Worm (Caenorhabditis elegans) whole organism, dauer: ENCODE results near the gene anmt-3.
"Not testable (repeated sequence)": the region's sequence is repeated elsewhere in the genome, so short reads cannot be mapped to it uniquely, and the experiment has no call there.

Experiments
- unc-62 ChIP-seq: sonication (generic microtip); optimal IDR thresholded peaks from 2 replicates; lab custom pipeline; 2017; ENCODE audit warnings: missing biosample characterization, missing genetic modification reagents, missing genetic modification characterization

The anmt-3 gene

DNA sequence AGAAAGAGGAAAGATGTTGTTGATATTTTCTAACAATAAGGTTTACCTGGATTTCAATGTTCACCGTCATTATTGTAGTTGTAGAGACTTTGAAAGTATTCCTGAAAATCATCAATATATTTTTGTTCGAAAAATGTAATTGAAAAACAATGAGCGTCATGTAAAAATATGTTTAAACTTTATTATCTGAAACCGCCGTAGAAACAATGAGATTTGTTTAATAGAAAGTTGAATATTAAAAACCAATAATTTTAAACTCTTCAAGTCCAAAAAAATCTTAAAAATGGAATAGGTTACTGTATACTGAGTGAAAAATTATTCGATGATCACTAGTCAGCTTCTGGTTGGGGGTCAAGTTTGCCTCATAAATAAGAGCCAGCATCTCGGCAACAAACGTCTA is at the start of gene anmt-3:
TSS of gene anmt-3 (minus strand) at position 101 of the 400 bp plus-strand sequence.
- TF ChIP-seq unc-62 (GFP tag; lab: Kevin White, UChicago), result no peak

- TF ChIP-seq unc-62 (GFP tag; lab: Kevin White, UChicago), result no peak
Observed at ce11 chrV:10007484-10007883, 49.4 kb upstream of the anmt-3 start.

ce11 chrV:10006374-10006773 is 48.2 kb upstream of the anmt-3 start:
- no peak for TF ChIP-seq unc-62 (GFP tag; lab: Kevin White, UChicago)

ce11 chrV:10004048-10004761 is 46.1 kb upstream of the anmt-3 start, which contains the start of gene uda-1:
Gene uda-1 (plus strand): TSS chrV:10004755.
- TF ChIP-seq unc-62 (GFP tag; lab: Kevin White, UChicago), result not testable (repeated sequence)

- no peak for TF ChIP-seq unc-62 (GFP tag; lab: Kevin White, UChicago)
Observed at ce11 chrV:10003315-10003969, 45.3 kb upstream of the anmt-3 start.

ce11 chrV:10002720-10003119 is 44.6 kb upstream of the anmt-3 start:
- TF ChIP-seq unc-62 (GFP tag; lab: Kevin White, UChicago), result no peak

ce11 chrV:10000760-10001159 is 42.6 kb upstream of the anmt-3 start, which contains the start of gene K08H10.10:
Gene K08H10.10 (plus strand): TSS chrV:10001060.
- no peak for TF ChIP-seq unc-62 (GFP tag; lab: Kevin White, UChicago)

DNA sequence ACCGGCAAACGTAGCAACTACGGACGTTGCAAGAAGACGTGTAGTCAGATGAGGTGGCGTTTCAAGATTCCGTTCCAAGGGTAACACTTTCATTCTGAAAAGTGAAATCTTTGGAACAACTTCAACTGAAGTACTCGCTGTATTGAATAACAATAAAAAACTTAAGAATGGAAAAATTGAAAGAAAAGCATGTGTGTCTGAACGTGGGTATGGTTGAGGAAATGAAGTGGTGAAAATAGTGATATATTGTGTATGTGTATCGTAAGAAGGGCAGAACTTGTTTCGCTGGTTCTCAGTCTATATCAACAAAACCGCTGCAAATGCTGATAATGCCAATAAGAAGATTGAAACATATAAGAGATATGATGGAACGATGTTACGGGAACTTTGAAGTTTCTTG is 37.7 kb upstream of the anmt-3 start, which contains the start of gene K08H10.6:
TSS of gene K08H10.6 (minus strand) at position 101 of the 400 bp plus-strand sequence.
- TF ChIP-seq unc-62 (GFP tag; lab: Kevin White, UChicago), result no peak

ce11 chrV:9991610-9992009 is 33.5 kb upstream of the anmt-3 start, which contains the start of the genes rde-1 and trpp-6:
Gene rde-1 (minus strand): TSS chrV:9991642.
Gene trpp-6 (plus strand): TSS chrV:9991895.
- TF ChIP-seq unc-62 (GFP tag; lab: Kevin White, UChicago), result no peak

ce11 chrV:9987688-9988087 is 29.6 kb upstream of the anmt-3 start, which contains the start of gene C27H6.8:
Gene C27H6.8 (minus strand): TSS chrV:9987788.
- TF ChIP-seq unc-62 (GFP tag; lab: Kevin White, UChicago), result no peak

ce11 chrV:9986177-9986576 is 28.0 kb upstream of the anmt-3 start, which contains the start of gene rmd-2:
Gene rmd-2 (minus strand): TSS chrV:9986277.
- TF ChIP-seq unc-62 (GFP tag; lab: Kevin White, UChicago), result no peak

DNA sequence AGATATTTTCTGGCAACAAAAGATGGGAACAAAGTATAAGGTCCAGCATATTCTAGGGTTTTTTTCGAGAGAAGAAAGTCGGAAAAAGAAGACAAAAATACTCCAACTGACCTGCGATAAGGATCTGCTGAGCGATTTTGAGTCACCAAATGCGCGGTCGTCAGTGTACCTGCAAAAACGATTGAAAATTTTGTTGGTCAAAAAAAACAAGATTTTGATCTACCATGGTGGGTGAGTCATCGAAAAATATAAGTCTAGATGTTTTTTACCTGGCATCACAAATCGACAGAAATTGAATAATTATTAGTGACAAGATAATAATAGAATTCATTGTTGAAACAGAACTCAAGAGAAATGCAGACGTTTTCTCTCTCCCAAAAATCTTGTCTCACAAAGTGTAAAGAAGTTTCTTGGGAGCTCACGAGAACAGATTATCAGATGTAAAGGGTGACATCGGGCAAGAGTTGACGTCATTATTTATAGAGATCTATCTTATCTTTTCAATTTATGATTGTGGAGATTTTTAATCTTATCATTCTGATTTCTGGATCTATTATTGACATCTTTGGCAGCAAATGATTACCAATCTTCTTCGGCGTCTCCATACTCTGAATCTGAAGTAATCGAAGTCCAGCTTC is 27.2 kb upstream of the anmt-3 start:
- no peak for TF ChIP-seq unc-62 (GFP tag; lab: Kevin White, UChicago)

DNA sequence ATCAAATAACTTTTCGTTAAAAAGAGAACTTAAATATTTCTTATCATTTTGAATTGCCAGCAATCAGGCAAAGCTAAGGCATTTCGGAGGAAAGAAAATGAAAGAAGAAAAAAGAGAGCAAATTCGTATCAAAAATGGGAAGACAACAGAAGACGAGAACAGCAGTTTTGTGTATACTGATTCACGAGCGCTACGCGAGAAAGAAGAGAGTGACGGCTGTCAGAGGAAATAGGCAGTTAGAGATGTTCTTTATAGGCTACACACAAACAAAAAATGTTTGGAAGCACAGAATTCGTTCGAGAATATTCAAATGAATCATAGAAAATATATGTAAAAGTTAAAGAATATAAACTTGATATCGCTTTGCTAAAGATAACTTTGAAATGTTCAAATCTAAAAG is 26.7 kb upstream of the anmt-3 start:
- no peak for TF ChIP-seq unc-62 (GFP tag; lab: Kevin White, UChicago)

- TF ChIP-seq unc-62 (GFP tag; lab: Kevin White, UChicago), result no peak
Observed at ce11 chrV:9983529-9983928, 25.4 kb upstream of the anmt-3 start.

DNA sequence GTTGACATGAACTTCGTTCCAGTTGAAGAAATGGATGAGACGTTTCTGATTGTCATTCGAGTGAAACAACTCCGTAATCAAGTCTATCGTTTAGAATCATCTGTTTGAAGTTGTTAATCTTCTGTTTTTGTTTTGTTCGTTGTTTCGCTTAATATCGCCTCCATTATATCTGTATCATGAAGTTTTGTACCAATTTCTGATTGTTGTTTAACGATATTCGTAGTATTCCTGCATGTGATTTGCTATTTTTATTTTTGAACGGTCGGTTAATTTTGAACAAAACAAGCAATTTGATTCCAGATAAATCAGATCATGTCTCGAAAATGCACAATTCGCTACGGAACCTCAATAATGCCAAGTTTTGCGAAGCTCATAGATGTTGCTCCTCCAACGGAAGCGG is 24.4 kb upstream of the anmt-3 start, which contains the start of gene C27H6.9:
TSS of gene C27H6.9 (plus strand) at position 301 of the 400 bp plus-strand sequence.
- TF ChIP-seq unc-62 (GFP tag; lab: Kevin White, UChicago), result no peak
